Fruit fly (Drosophila melanogaster): ENCODE results near the gene CG3437.
A peak's percentile ranks its signal among the peaks of the same experiment; 100 is the strongest.

Gene CG3437

dm6 chr3L:9461670-9462246, 4.3 kb upstream of the CG3437 start (continued):
- TF ChIP-seq Tbp (GFP tag; optimal IDR thresholded peaks at IDR 0.05) (no peak), org-1 (GFP tag; optimal IDR thresholded peaks at IDR 0.05) (no peak), pho (GFP tag; optimal IDR thresholded peaks at IDR 0.05) (no peak), ERR (GFP tag; optimal IDR thresholded peaks at IDR 0.05) (peak; percentile 21), bsh (GFP tag; optimal IDR thresholded peaks at IDR 0.05) (peak in 1 of 2 experiments; percentile 62), CG9817 (tag; optimal IDR thresholded peaks at IDR 0.05) (peak; percentile 3), CG11504 (tag; optimal IDR thresholded peaks at IDR 0.05) (no peak), insv (GFP tag; optimal IDR thresholded peaks at IDR 0.05) (no peak), jing (GFP tag; optimal IDR thresholded peaks at IDR 0.05) (peak; percentile 11), CG11247 (GFP tag; IDR thresholded peaks at IDR 0.05) (0 out of 2 replicates have a peak, but pooled peaks have one; percentile 31), CG12155 (GFP tag; optimal IDR thresholded peaks at IDR 0.05) (no peak), CG9932 (GFP tag; IDR thresholded peaks at IDR 0.05) (peak; percentile 20; the same call in 1 of the 2 replicates), CG30431 (GFP tag; optimal IDR thresholded peaks at IDR 0.05) (peak; percentile 27), grn (GFP tag; optimal IDR thresholded peaks at IDR 0.05) (peak; percentile 70), MESR4 (GFP tag; optimal IDR thresholded peaks at IDR 0.05) (no peak), sisA (GFP tag; IDR thresholded peaks at IDR 0.05) (peak; percentile 41), mld (GFP tag; IDR thresholded peaks at IDR 0.05; ENCODE audit: partially characterized antibody) (peak; percentile 48; the same call in 1 of the 3 replicates), CG31224 (GFP tag; IDR thresholded peaks at IDR 0.05) (no peak), H15 (GFP tag; IDR thresholded peaks at IDR 0.05) (no peak), CG2116 (GFP tag; optimal IDR thresholded peaks at IDR 0.05) (no peak), bbx (GFP tag; IDR thresholded peaks at IDR 0.05; ENCODE audit: partially characterized antibody) (0 out of 2 replicates have a peak, but pooled peaks have one; percentile 55), sr (GFP tag; IDR thresholded peaks at IDR 0.05) (peak; percentile 6; the same call in 1 of the 3 replicates), CG13894 (tag; optimal IDR thresholded peaks at IDR 0.05) (no peak), Camta (GFP tag; optimal IDR thresholded peaks at IDR 0.05) (no peak), lmd (GFP tag; IDR thresholded peaks at IDR 0.05) (peak; percentile 61), Hsf (GFP tag; optimal IDR thresholded peaks at IDR 0.05) (peak; percentile 29), YL-1 (GFP tag; optimal IDR thresholded peaks at IDR 0.05) (no peak), CG11723 (GFP tag; optimal IDR thresholded peaks at IDR 0.05) (no peak), CG12391 (tag; optimal IDR thresholded peaks at IDR 0.05) (no peak), CG8290 (GFP tag; optimal IDR thresholded peaks at IDR 0.05) (no peak), CG8290 (tag; optimal IDR thresholded peaks at IDR 0.05) (peak; percentile 23 to 86), Sox102F (GFP tag; optimal IDR thresholded peaks at IDR 0.05) (peak; percentile 54), sd (tag; optimal IDR thresholded peaks at IDR 0.05) (peak; percentile 83), CG15011 (GFP tag; optimal IDR thresholded peaks at IDR 0.05) (no peak), otp (GFP tag; IDR thresholded peaks at IDR 0.05) (peak; percentile 42; the same call in 2 of the 3 replicates), CG14014 (GFP tag; IDR thresholded peaks at IDR 0.05) (peak; percentile 46; the same call in 1 of the 2 replicates), Poxn (GFP tag; IDR thresholded peaks at IDR 0.05) (no peak), CG13123 (GFP tag; optimal IDR thresholded peaks at IDR 0.05) (no peak), aop (GFP tag; IDR thresholded peaks at IDR 0.05) (no peak), CG1603 (tag; optimal IDR thresholded peaks at IDR 0.05) (peak; percentile 79), CG3847 (GFP tag; IDR thresholded peaks at IDR 0.05) (peak; percentile 28; the same call in 1 of the 2 replicates), ash1 (GFP tag; optimal IDR thresholded peaks at IDR 0.05) (no peak), CG34224 (GFP tag; IDR thresholded peaks at IDR 0.05; ENCODE audit: partially characterized antibody) (0 out of 3 replicates have a peak, but pooled peaks have one; percentile 26), yki (optimal IDR thresholded peaks at IDR 0.05) (no peak), dm (GFP tag; optimal IDR thresholded peaks at IDR 0.05) (peak; percentile 13), HLHmδ (GFP tag; optimal IDR thresholded peaks at IDR 0.05) (peak; percentile 32), CG31365 (tag; optimal IDR thresholded peaks at IDR 0.05) (no peak), CG16815 (GFP tag; optimal IDR thresholded peaks at IDR 0.05) (no peak), gfzf (GFP tag; optimal IDR thresholded peaks at IDR 0.05) (no peak), cad (GFP tag; optimal IDR thresholded peaks at IDR 0.05) (peak; percentile 100), CG10654 (GFP tag; optimal IDR thresholded peaks at IDR 0.05) (peak; percentile 49)
